Worm (Caenorhabditis elegans): Measurements from ENCODE around the gene C44H4.6.

DNA sequence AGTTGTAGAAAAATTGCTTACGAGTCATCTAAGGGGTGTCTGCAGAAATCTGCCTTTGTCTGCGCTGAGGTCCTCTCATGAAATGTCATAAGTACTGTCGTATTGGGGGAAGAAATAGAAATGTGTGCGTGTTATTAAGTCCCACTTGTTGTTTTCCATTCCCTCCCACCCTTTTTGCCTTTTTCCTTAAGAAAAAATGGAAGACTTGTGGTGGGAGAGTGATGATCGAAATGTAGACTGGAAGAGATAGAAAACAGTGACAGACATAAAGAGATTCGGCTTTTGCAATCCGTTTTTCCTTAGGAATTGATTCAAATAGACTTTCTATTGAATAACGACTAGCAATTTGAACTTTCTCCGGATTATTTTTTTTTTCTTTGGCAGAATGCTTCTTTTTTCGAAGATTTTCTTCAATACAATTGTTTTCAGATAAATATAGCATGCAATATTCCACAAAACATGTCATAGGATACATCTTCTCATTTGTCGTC is 49.4 kb downstream of the C44H4.6 start, which contains the start of gene ram-5:
- no peak for TF ChIP-seq gmeb-2 (tag; optimal IDR thresholded peaks at IDR 0.05)
- no peak for TF ChIP-seq unc-55 (GFP tag; optimal IDR thresholded peaks at IDR 0.05)
- TF ChIP-seq hlh-13 (GFP tag; optimal IDR thresholded peaks at IDR 0.05), result no peak
- no peak for TF ChIP-seq ama-1 (optimal IDR thresholded peaks at IDR 0.05)
- no peak for TF ChIP-seq eyg-1 (tag; optimal IDR thresholded peaks at IDR 0.05)
- no peak for TF ChIP-seq pha-4 (tag; optimal IDR thresholded peaks at IDR 0.05)
- TF ChIP-seq F13H6.1 (tag; optimal IDR thresholded peaks at IDR 0.05), result no peak
- no peak for TF ChIP-seq che-1 (tag; optimal IDR thresholded peaks at IDR 0.05)
- TF ChIP-seq C08G9.2 (tag; optimal IDR thresholded peaks at IDR 0.05), result no peak
- no peak for TF ChIP-seq ceh-31 (tag; optimal IDR thresholded peaks at IDR 0.05)
- no peak for TF ChIP-seq nfya-1 (tag; optimal IDR thresholded peaks at IDR 0.05)
- no peak for TF ChIP-seq fax-1 (tag; optimal IDR thresholded peaks at IDR 0.05)
